Fruit fly (Drosophila melanogaster) whole organism, embryonic: ENCODE measurements around the gene CG7518.

Experiments
- Atf3 ChIP-seq: fragments of 200-800 bp; sonication (Bioruptor generic); optimal IDR thresholded peaks from 3 replicates; lab custom pipeline; 2016; ENCODE audit warnings: missing biosample characterization, missing genetic modification characterization
- Bdp1 ChIP-seq: fragments of 200-800 bp; sonication (Bioruptor generic); optimal IDR thresholded peaks from 3 replicates; lab custom pipeline; 2016; ENCODE audit warnings: missing biosample characterization, missing genetic modification characterization
- BtbVII ChIP-seq: fragments of 200-800 bp; sonication (Bioruptor generic); optimal IDR thresholded peaks from 3 replicates; lab custom pipeline; 2017; ENCODE audit warnings: missing biosample characterization, mild to moderate bottlenecking, missing genetic modification characterization
- CG17612 ChIP-seq: fragments of 200-800 bp; sonication (Bioruptor generic); IDR thresholded peaks from 2 replicates; pipeline ENCODE4 v1.3.6; 2022; ENCODE audit warnings: missing biosample characterization, missing genetic modification characterization
- CG18476 ChIP-seq: fragments of 200-800 bp; sonication (Bioruptor generic); optimal IDR thresholded peaks from 2 replicates; lab custom pipeline; 2016; ENCODE audit warnings: missing biosample characterization, mild to moderate bottlenecking, missing genetic modification characterization
- CG2202 ChIP-seq: fragments of 200-800 bp; sonication (Bioruptor generic); optimal IDR thresholded peaks from 2 replicates; lab custom pipeline; 2018; ENCODE audit warnings: missing biosample characterization, mild to moderate bottlenecking, missing genetic modification characterization
- CG30431 ChIP-seq: fragments of 200-800 bp; sonication (Bioruptor generic); optimal IDR thresholded peaks from 2 replicates; lab custom pipeline; 2017; ENCODE audit warnings: missing biosample characterization, missing genetic modification characterization
- CG4328 ChIP-seq: fragments of 200-800 bp; sonication (Bioruptor generic); optimal IDR thresholded peaks from 3 replicates; lab custom pipeline; 2017; ENCODE audit warnings: missing biosample characterization, missing genetic modification reagents, missing genetic modification characterization
- CG4404 ChIP-seq: fragments of 200-800 bp; sonication (Bioruptor generic); IDR thresholded peaks from 2 replicates; pipeline ENCODE4 v1.3.6; 2022; ENCODE audit warnings: missing biosample characterization, missing genetic modification characterization
- CG4424 ChIP-seq: fragments of 200-800 bp; sonication (Bioruptor generic); optimal IDR thresholded peaks from 3 replicates; lab custom pipeline; 2016; ENCODE audit warnings: missing biosample characterization, missing genetic modification characterization
- CG7745 ChIP-seq: fragments of 200-800 bp; sonication (Bioruptor generic); optimal IDR thresholded peaks from 2 replicates; lab custom pipeline; 2018; ENCODE audit warnings: missing biosample characterization, mild to moderate bottlenecking, missing genetic modification characterization, moderate library complexity
- CG7963 ChIP-seq: fragments of 200-800 bp; sonication (Bioruptor generic); IDR thresholded peaks from 3 replicates; pipeline ENCODE4 v1.3.6; 2022; ENCODE audit warnings: missing biosample characterization, missing genetic modification characterization; ENCODE audit not compliant: partially characterized antibody
- CG8290 ChIP-seq, 3 experiments: fragments of 200-800 bp; sonication (Bioruptor generic); optimal IDR thresholded peaks; 2 replicates each; lab custom pipeline; 2016 to 2019; ENCODE audit warnings: missing biosample characterization in 3 of 3, missing genetic modification characterization in 3 of 3, mild to moderate bottlenecking in 2 of 3, moderate library complexity in 1 of 3
- CG8478 ChIP-seq: fragments of >200 bp; optimal IDR thresholded peaks from 2 replicates; lab custom pipeline; 2018
- CkIIα-i1 ChIP-seq: fragments of 200-800 bp; sonication (Bioruptor generic); IDR thresholded peaks from 2 replicates; pipeline ENCODE4 v1.3.6; 2022; ENCODE audit warnings: missing biosample characterization, missing genetic modification characterization
- Dip2 ChIP-seq: fragments of 200-800 bp; sonication (Bioruptor generic); IDR thresholded peaks from 2 replicates; pipeline ENCODE4 v1.3.6; 2022; ENCODE audit warnings: missing biosample characterization, missing genetic modification characterization
- E2f2 ChIP-seq: fragments of 200-800 bp; sonication (Bioruptor generic); IDR thresholded peaks from 2 replicates; pipeline ENCODE4 v1.3.6; 2022; ENCODE audit warnings: missing biosample characterization, missing genetic modification characterization
- Gug ChIP-seq: fragments of 200-800 bp; sonication (Bioruptor generic); IDR thresholded peaks from 4 replicates; pipeline ENCODE4 v1.3.6; 2022; ENCODE audit warnings: missing biosample characterization, missing genetic modification characterization
- H15 ChIP-seq: fragments of 200-800 bp; sonication (Bioruptor generic); IDR thresholded peaks from 3 replicates; pipeline ENCODE4 v1.3.6; 2022; ENCODE audit warnings: missing biosample characterization, missing genetic modification characterization
- Hmr ChIP-seq: fragments of 200-800 bp; sonication (Bioruptor generic); optimal IDR thresholded peaks from 3 replicates; lab custom pipeline; 2017; ENCODE audit warnings: mild to moderate bottlenecking, missing biosample characterization, missing genetic modification reagents, missing genetic modification characterization
- Hr78 ChIP-seq, 2 experiments: fragments of 200-800 bp in 1 of 2; fragments of >200 bp in 1 of 2; sonication (Bioruptor generic) in 1 of 2; optimal IDR thresholded peaks; 2 replicates each; lab custom pipeline; 2017 to 2019; ENCODE audit warnings: missing biosample characterization in 2 of 2, missing genetic modification characterization in 2 of 2, mild to moderate bottlenecking in 1 of 2, moderate library complexity in 1 of 2
- Lpt ChIP-seq: fragments of >200 bp; optimal IDR thresholded peaks from 2 replicates; lab custom pipeline; 2018; ENCODE audit warnings: missing biosample characterization, missing genetic modification characterization
- Med ChIP-seq: fragments of 200-800 bp; sonication (Bioruptor generic); peaks from one replicate; lab custom pipeline; 2016; ENCODE audit warnings: missing biosample characterization, missing genetic modification characterization, mild to moderate bottlenecking, inconsistent platforms, moderate library complexity
- Meics ChIP-seq: fragments of 200-800 bp; sonication (Bioruptor generic); optimal IDR thresholded peaks from 2 replicates; lab custom pipeline; 2017; ENCODE audit warnings: missing biosample characterization, mild to moderate bottlenecking, missing genetic modification characterization
- Nf-YB ChIP-seq: fragments of 200-800 bp; sonication (Bioruptor generic); optimal IDR thresholded peaks from 3 replicates; lab custom pipeline; 2019; ENCODE audit warnings: missing biosample characterization, mild to moderate bottlenecking, missing genetic modification characterization, moderate library complexity
- Optix ChIP-seq: fragments of 200-800 bp; sonication (Bioruptor generic); IDR thresholded peaks from 3 replicates; pipeline ENCODE4 v1.3.6; 2022; ENCODE audit warnings: missing biosample characterization, missing genetic modification characterization
- PHDP ChIP-seq: fragments of 200-800 bp; sonication (Bioruptor generic); optimal IDR thresholded peaks from 3 replicates; lab custom pipeline; 2018; ENCODE audit warnings: missing biosample characterization, mild to moderate bottlenecking, missing genetic modification characterization, moderate library complexity
- Taf1 ChIP-seq: fragments of 200-800 bp; sonication (Bioruptor generic); IDR thresholded peaks from 2 replicates; pipeline ENCODE4 v1.3.6; 2022; ENCODE audit warnings: missing biosample characterization, missing genetic modification characterization
- Tbp ChIP-seq: fragments of >200 bp; optimal IDR thresholded peaks from 2 replicates; lab custom pipeline; 2018; ENCODE audit warnings: missing biosample characterization, missing genetic modification characterization
- bigmax ChIP-seq: fragments of 200-800 bp; sonication (Bioruptor generic); optimal IDR thresholded peaks from 2 replicates; lab custom pipeline; 2018; ENCODE audit warnings: missing biosample characterization, mild to moderate bottlenecking, missing genetic modification characterization
- bsh ChIP-seq, 2 experiments: fragments of 200-800 bp; sonication (Bioruptor generic); optimal IDR thresholded peaks; 2 replicates each; lab custom pipeline; 2017 to 2018; ENCODE audit warnings: mild to moderate bottlenecking in 2 of 2, missing biosample characterization in 2 of 2, missing genetic modification characterization in 2 of 2, moderate library complexity in 1 of 2
- btn ChIP-seq: fragments of 200-800 bp; sonication (Bioruptor generic); optimal IDR thresholded peaks from 2 replicates; lab custom pipeline; 2016; ENCODE audit warnings: missing biosample characterization, missing genetic modification characterization
- cad ChIP-seq: fragments of >200 bp; optimal IDR thresholded peaks from 2 replicates; lab custom pipeline; 2017; ENCODE audit warnings: missing biosample characterization, missing genetic modification characterization
- croc ChIP-seq: fragments of 200-800 bp; sonication (Bioruptor generic); conservative IDR thresholded peaks from 3 replicates; pipeline ENCODE4 v1.3.6; 2022; ENCODE audit warnings: missing biosample characterization, missing genetic modification characterization
- dan ChIP-seq: fragments of 200-800 bp; sonication (Bioruptor generic); IDR thresholded peaks from 2 replicates; pipeline ENCODE4 v1.3.6; 2022; ENCODE audit warnings: missing biosample characterization, missing genetic modification characterization
- eve ChIP-seq, 2 experiments: fragments of >200 bp; optimal IDR thresholded peaks; 2 replicates each; lab custom pipeline; 2017; ENCODE audit warnings: missing biosample characterization in 2 of 2, missing genetic modification characterization in 2 of 2
- fd96Cb ChIP-seq: fragments of 200-800 bp; sonication (Bioruptor generic); optimal IDR thresholded peaks from 2 replicates; lab custom pipeline; 2018; ENCODE audit warnings: missing biosample characterization, mild to moderate bottlenecking, missing genetic modification characterization, moderate library complexity
- fru ChIP-seq: fragments of >200 bp; optimal IDR thresholded peaks from 2 replicates; lab custom pipeline; 2017
- lola ChIP-seq, 3 experiments: fragments of >200 bp in 2 of 3; fragments of 200-800 bp in 1 of 3; sonication (Bioruptor generic) in 1 of 3; optimal IDR thresholded peaks; 2 replicates each; lab custom pipeline; 2017 to 2019; ENCODE audit warnings: missing biosample characterization in 3 of 3, missing genetic modification characterization in 3 of 3, mild to moderate bottlenecking in 1 of 3, moderate library complexity in 1 of 3
- mld ChIP-seq: fragments of 200-800 bp; sonication (Bioruptor generic); IDR thresholded peaks from 3 replicates; pipeline ENCODE4 v1.3.6; 2022; ENCODE audit warnings: missing biosample characterization, missing genetic modification characterization; ENCODE audit not compliant: partially characterized antibody
- nmo ChIP-seq: fragments of 200-800 bp; sonication (Bioruptor generic); optimal IDR thresholded peaks from 2 replicates; lab custom pipeline; 2018; ENCODE audit warnings: missing biosample characterization, mild to moderate bottlenecking, missing genetic modification characterization, moderate library complexity
- nom ChIP-seq: fragments of 200-800 bp; sonication (Bioruptor generic); optimal IDR thresholded peaks from 2 replicates; lab custom pipeline; 2017; ENCODE audit warnings: missing biosample characterization, missing genetic modification characterization, mild to moderate bottlenecking, moderate library complexity, missing genetic modification reagents
- ro ChIP-seq: fragments of 200-800 bp; sonication (Bioruptor generic); IDR thresholded peaks from 2 replicates; pipeline ENCODE4 v1.3.6; 2022; ENCODE audit warnings: missing biosample characterization, missing genetic modification characterization
- so ChIP-seq: fragments of 200-800 bp; sonication (Bioruptor generic); IDR thresholded peaks from 3 replicates; pipeline ENCODE4 v1.3.6; 2022; ENCODE audit warnings: missing biosample characterization, missing genetic modification characterization
- tin ChIP-seq: fragments of 200-800 bp; sonication (Bioruptor generic); optimal IDR thresholded peaks from 3 replicates; lab custom pipeline; 2016; ENCODE audit warnings: missing biosample characterization, missing genetic modification characterization
- vvl ChIP-seq: fragments of 200-800 bp; sonication (Bioruptor generic); IDR thresholded peaks from 2 replicates; pipeline ENCODE4 v1.3.6; 2022; ENCODE audit warnings: missing biosample characterization, missing genetic modification characterization
- z ChIP-seq: fragments of 200-800 bp; sonication (Bioruptor generic); IDR thresholded peaks from 3 replicates; pipeline ENCODE4 v1.3.6; 2022; ENCODE audit warnings: missing biosample characterization, missing genetic modification characterization

Gene CG7518

DNA sequence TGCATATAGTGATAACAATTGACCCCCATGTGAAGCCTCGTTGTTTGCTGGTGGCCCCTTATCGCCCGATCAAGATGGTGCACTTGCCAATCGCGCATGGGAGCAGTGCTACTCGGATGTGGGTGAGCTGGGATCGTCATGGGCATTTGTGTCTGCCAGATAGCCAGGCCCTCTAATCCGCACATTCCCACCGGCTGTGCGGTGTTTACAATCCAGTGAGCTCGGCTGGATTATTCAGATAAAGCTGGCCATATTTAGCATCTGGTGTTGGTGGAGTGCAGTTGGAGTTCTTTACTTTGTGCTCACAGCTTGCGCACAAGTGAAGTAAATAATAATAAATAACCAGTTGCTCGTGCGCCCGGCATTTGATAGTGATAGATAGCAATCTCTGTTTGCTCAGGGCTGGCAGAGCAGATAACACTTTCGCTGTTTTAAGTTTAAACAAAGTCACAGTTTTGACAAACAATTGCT lies 35.1 kb downstream of the CG7518 start (continued):
- TF ChIP-seq cad (GFP tag; lab: Kevin White, UChicago) (no peak), CG4328 (GFP tag; lab: Kevin White, UChicago) (peak; percentile 55), CG2202 (tag; lab: Kevin White, UChicago) (no peak), CG8290 (GFP tag; optimal IDR thresholded peaks at IDR 0.05; lab: Kevin White, UChicago) (no peak), CG8290 (tag; optimal IDR thresholded peaks at IDR 0.05; lab: Kevin White, UChicago) (no peak), Taf1 (no peak), bigmax (GFP tag; lab: Kevin White, UChicago) (no peak), CG18476 (peak; percentile 12), nom (GFP tag; lab: Kevin White, UChicago) (no peak), tin (GFP tag; lab: Kevin White, UChicago) (no peak), mld (no peak), eve (GFP tag; optimal IDR thresholded peaks at IDR 0.05; lab: Kevin White, UChicago) (no peak), Atf3 (GFP tag; lab: Kevin White, UChicago) (no peak), Lpt (GFP tag; lab: Kevin White, UChicago) (no peak), CG30431 (no peak), Meics (GFP tag; lab: Kevin White, UChicago) (no peak), Hr78 (GFP tag; optimal IDR thresholded peaks at IDR 0.05; lab: Kevin White, UChicago) (peak in 1 of 2 experiments; percentile 51), nmo (GFP tag; lab: Kevin White, UChicago) (no peak), E2f2 (no peak), vvl (0 out of 2 replicates have a peak, but pooled peaks have one; percentile 39), fd96Cb (tag; lab: Kevin White, UChicago) (no peak), CG7745 (no peak), Hmr (peak; percentile 56), fru (lab: Kevin White, UChicago) (no peak), CG4404 (GFP tag; lab: Robert Waterston, UW) (no peak)
- TF ChIP-seq, all 482 proteins: peak for 116

DNA sequence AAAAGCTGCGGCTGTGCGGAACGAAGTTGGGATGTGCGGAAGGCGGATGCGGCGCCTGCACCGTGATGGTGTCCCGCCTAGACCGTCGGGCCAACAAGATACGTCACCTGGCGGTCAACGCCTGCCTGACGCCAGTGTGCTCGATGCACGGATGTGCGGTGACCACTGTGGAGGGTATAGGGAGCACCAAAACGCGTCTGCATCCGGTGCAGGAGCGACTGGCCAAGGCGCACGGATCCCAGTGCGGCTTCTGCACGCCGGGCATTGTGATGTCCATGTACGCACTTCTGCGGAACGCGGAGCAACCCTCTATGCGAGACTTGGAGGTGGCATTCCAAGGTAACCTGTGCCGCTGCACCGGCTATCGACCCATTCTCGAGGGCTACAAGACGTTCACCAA lies 35.8 kb downstream of the CG7518 start:
- TF ChIP-seq btn (GFP tag; lab: Kevin White, UChicago): no peak
- TF ChIP-seq CG7963 (GFP tag; lab: Robert Waterston, UW): no peak
- TF ChIP-seq so (GFP tag; lab: Robert Waterston, UW): no peak
- no peak for TF ChIP-seq Bdp1 (GFP tag; lab: Kevin White, UChicago)
- TF ChIP-seq Tbp (GFP tag; lab: Kevin White, UChicago): no peak
- TF ChIP-seq Med: peak; percentile 59
- TF ChIP-seq CkIIα-i1 (GFP tag; lab: Robert Waterston, UW): no peak
- no peak for TF ChIP-seq PHDP (tag; lab: Kevin White, UChicago)
- no peak for TF ChIP-seq ro (GFP tag; lab: Robert Waterston, UW)
- no peak for TF ChIP-seq dan (GFP tag; lab: Robert Waterston, UW)
- TF ChIP-seq CG17612 (GFP tag; lab: Robert Waterston, UW): no peak
- TF ChIP-seq BtbVII (GFP tag; lab: Kevin White, UChicago): no peak
- TF ChIP-seq CG4424: no peak
- TF ChIP-seq Nf-YB: no peak
- no peak for TF ChIP-seq Gug (GFP tag; lab: Robert Waterston, UW)
- TF ChIP-seq Optix (GFP tag; lab: Robert Waterston, UW): no peak
- no peak for TF ChIP-seq CG4404 (GFP tag; lab: Robert Waterston, UW)
- no peak for TF ChIP-seq lola (GFP tag; optimal IDR thresholded peaks at IDR 0.05; lab: Kevin White, UChicago)
- no peak for TF ChIP-seq bsh (GFP tag; optimal IDR thresholded peaks at IDR 0.05; lab: Kevin White, UChicago)
- TF ChIP-seq Dip2 (GFP tag; lab: Robert Waterston, UW): 0 out of 2 replicates have a peak, but pooled peaks have one; percentile 17
- TF ChIP-seq CG8478 (lab: Kevin White, UChicago): peak; percentile 68
- TF ChIP-seq z (GFP tag; lab: Robert Waterston, UW): 0 out of 3 replicates have a peak, but pooled peaks have one; percentile 29
- 0 out of 3 replicates have a peak, but pooled peaks have one; percentile 27 for TF ChIP-seq H15 (GFP tag; lab: Robert Waterston, UW)
- no peak for TF ChIP-seq croc (GFP tag; lab: Robert Waterston, UW)
